Worm (Caenorhabditis elegans) whole organism, mixed stage, embryonic: Measurements from ENCODE around the gene eral-1.

Experiments
- M03D4.4 ChIP-seq: sonication (generic microtip); optimal IDR thresholded peaks from 2 replicates; lab custom pipeline; 2017; ENCODE audit warnings: mild to moderate bottlenecking, missing genetic modification characterization, missing compliant biosample characterization
- bed-3 ChIP-seq: fragments of 200-800 bp; sonication (Bioruptor generic); optimal IDR thresholded peaks from 3 replicates; lab custom pipeline; 2018; ENCODE audit warnings: mild to moderate bottlenecking, missing genetic modification characterization, moderate library complexity, missing compliant biosample characterization
- blmp-1 ChIP-seq: fragments of 150-350 bp; optimal IDR thresholded peaks from 2 replicates; lab custom pipeline; 2014; ENCODE audit warnings: missing biosample characterization, missing genetic modification characterization
- ceh-39 ChIP-seq: fragments of 150-350 bp; optimal IDR thresholded peaks from 2 replicates; lab custom pipeline; 2014; ENCODE audit warnings: missing biosample characterization, missing genetic modification characterization
- ceh-43 ChIP-seq: fragments of 200-800 bp; sonication (Bioruptor generic); optimal IDR thresholded peaks from 2 replicates; lab custom pipeline; 2018; ENCODE audit warnings: mild to moderate bottlenecking, missing genetic modification characterization, moderate library complexity, missing compliant biosample characterization
- ceh-83 ChIP-seq: fragments of 200-800 bp; sonication (Bioruptor generic); optimal IDR thresholded peaks from 2 replicates; lab custom pipeline; 2018; ENCODE audit warnings: mild to moderate bottlenecking, missing genetic modification characterization, missing compliant biosample characterization
- ces-1 ChIP-seq: fragments of 150-350 bp; optimal IDR thresholded peaks from 2 replicates; lab custom pipeline; 2014; ENCODE audit warnings: missing biosample characterization, missing genetic modification reagents, missing genetic modification characterization
- cnd-1 ChIP-seq: fragments of 200-800 bp; sonication (Bioruptor generic); optimal IDR thresholded peaks from 2 replicates; lab custom pipeline; 2018; ENCODE audit warnings: mild to moderate bottlenecking, missing genetic modification characterization, missing compliant biosample characterization
- drap-1 ChIP-seq: fragments of 200-800 bp; sonication (Bioruptor generic); optimal IDR thresholded peaks from 3 replicates; lab custom pipeline; 2018; ENCODE audit warnings: mild to moderate bottlenecking, missing genetic modification characterization, missing compliant biosample characterization
- elt-1 ChIP-seq: sonication (generic microtip); optimal IDR thresholded peaks from 2 replicates; lab custom pipeline; 2017; ENCODE audit warnings: missing genetic modification characterization, mild to moderate bottlenecking, missing compliant biosample characterization, antibody characterized with exemption, moderate library complexity, borderline replicate concordance; ENCODE audit not compliant: insufficient read depth
- elt-3 ChIP-seq: fragments of 150-350 bp; optimal IDR thresholded peaks from 2 replicates; lab custom pipeline; 2014; ENCODE audit warnings: missing biosample characterization, missing genetic modification characterization
- flh-1 ChIP-seq: fragments of 200-800 bp; sonication (Bioruptor generic); optimal IDR thresholded peaks from 2 replicates; lab custom pipeline; 2018; ENCODE audit warnings: mild to moderate bottlenecking, missing genetic modification characterization, moderate library complexity, missing compliant biosample characterization
- ham-2 ChIP-seq: fragments of 200-800 bp; sonication (Bioruptor generic); optimal IDR thresholded peaks from 2 replicates; lab custom pipeline; 2018; ENCODE audit warnings: mild to moderate bottlenecking, missing genetic modification characterization, missing compliant biosample characterization
- hlh-1 ChIP-seq: fragments of 150-350 bp; optimal IDR thresholded peaks from 2 replicates; lab custom pipeline; 2014; ENCODE audit warnings: missing biosample characterization, missing genetic modification reagents, missing genetic modification characterization
- lin-13 ChIP-seq: fragments of 150-350 bp; optimal IDR thresholded peaks from 2 replicates; lab custom pipeline; 2014; ENCODE audit warnings: missing biosample characterization, missing genetic modification characterization
- lin-32 ChIP-seq: fragments of 200-800 bp; sonication (Bioruptor generic); optimal IDR thresholded peaks from 2 replicates; lab custom pipeline; 2018; ENCODE audit warnings: mild to moderate bottlenecking, missing genetic modification characterization, missing compliant biosample characterization
- lsy-2 ChIP-seq: fragments of 150-350 bp; optimal IDR thresholded peaks from 2 replicates; lab custom pipeline; 2014; ENCODE audit warnings: missing biosample characterization, missing genetic modification characterization
- mab-5 ChIP-seq: fragments of 150-350 bp; optimal IDR thresholded peaks from 2 replicates; lab custom pipeline; 2014; ENCODE audit warnings: missing biosample characterization, missing genetic modification characterization
- mep-1 ChIP-seq: fragments of 150-350 bp; optimal IDR thresholded peaks from 2 replicates; lab custom pipeline; 2017; ENCODE audit warnings: missing biosample characterization, missing genetic modification reagents, missing genetic modification characterization, inconsistent platforms
- mls-2 ChIP-seq: sonication (generic microtip); optimal IDR thresholded peaks from 2 replicates; lab custom pipeline; 2016; ENCODE audit warnings: mild to moderate bottlenecking, missing genetic modification characterization, moderate library complexity, missing compliant biosample characterization
- nhr-12 ChIP-seq: fragments of 150-350 bp; optimal IDR thresholded peaks from 2 replicates; lab custom pipeline; 2014; ENCODE audit warnings: missing biosample characterization, missing genetic modification characterization
- nhr-2 ChIP-seq: fragments of 150-350 bp; optimal IDR thresholded peaks from 2 replicates; lab custom pipeline; 2014; ENCODE audit warnings: missing biosample characterization, missing genetic modification characterization
- nhr-237 ChIP-seq: fragments of 150-350 bp; optimal IDR thresholded peaks from 2 replicates; lab custom pipeline; 2014; ENCODE audit warnings: missing biosample characterization, missing genetic modification characterization
- nhr-28 ChIP-seq: fragments of 150-350 bp; optimal IDR thresholded peaks from 2 replicates; lab custom pipeline; 2014; ENCODE audit warnings: missing biosample characterization, missing genetic modification characterization
- nhr-76 ChIP-seq: sonication (generic microtip); optimal IDR thresholded peaks from 2 replicates; lab custom pipeline; 2017; ENCODE audit warnings: missing biosample characterization, missing genetic modification characterization
- pha-4 ChIP-seq: fragments of 150-350 bp; optimal IDR thresholded peaks from 2 replicates; lab custom pipeline; 2018; ENCODE audit warnings: missing biosample characterization, missing genetic modification reagents, missing genetic modification characterization
- sem-2 ChIP-seq: fragments of 200-800 bp; sonication (Bioruptor generic); optimal IDR thresholded peaks from 2 replicates; lab custom pipeline; 2018; ENCODE audit warnings: mild to moderate bottlenecking, missing genetic modification characterization, missing compliant biosample characterization
- snpc-4 ChIP-seq: fragments of 150-350 bp; optimal IDR thresholded peaks from 2 replicates; lab custom pipeline; 2014; ENCODE audit warnings: missing biosample characterization, missing genetic modification characterization
- sptf-1 ChIP-seq: sonication (generic microtip); optimal IDR thresholded peaks from 2 replicates; lab custom pipeline; 2017; ENCODE audit warnings: mild to moderate bottlenecking, missing genetic modification characterization, moderate library complexity, missing compliant biosample characterization
- tbx-8 ChIP-seq: fragments of 200-800 bp; sonication (Bioruptor generic); optimal IDR thresholded peaks from 2 replicates; lab custom pipeline; 2018; ENCODE audit warnings: mild to moderate bottlenecking, missing genetic modification characterization, moderate library complexity, missing compliant biosample characterization
- unc-120 ChIP-seq: sonication (generic microtip); optimal IDR thresholded peaks from 2 replicates; lab custom pipeline; 2017; ENCODE audit warnings: missing genetic modification characterization, missing compliant biosample characterization; ENCODE audit not compliant: poor library complexity, severe bottlenecking
- unc-39 ChIP-seq: fragments of 150-350 bp; optimal IDR thresholded peaks from 2 replicates; lab custom pipeline; 2014; ENCODE audit warnings: missing biosample characterization, missing genetic modification characterization
- unc-62 ChIP-seq: fragments of 150-350 bp; optimal IDR thresholded peaks from 2 replicates; lab custom pipeline; 2014; ENCODE audit warnings: missing biosample characterization, missing genetic modification reagents, missing genetic modification characterization
- zip-8 ChIP-seq: fragments of 150-350 bp; optimal IDR thresholded peaks from 2 replicates; lab custom pipeline; 2014; ENCODE audit warnings: missing biosample characterization, missing genetic modification characterization
- ztf-11 ChIP-seq: fragments of 150-350 bp; optimal IDR thresholded peaks from 2 replicates; lab custom pipeline; 2014; ENCODE audit warnings: missing biosample characterization, missing genetic modification characterization

The eral-1 gene

DNA sequence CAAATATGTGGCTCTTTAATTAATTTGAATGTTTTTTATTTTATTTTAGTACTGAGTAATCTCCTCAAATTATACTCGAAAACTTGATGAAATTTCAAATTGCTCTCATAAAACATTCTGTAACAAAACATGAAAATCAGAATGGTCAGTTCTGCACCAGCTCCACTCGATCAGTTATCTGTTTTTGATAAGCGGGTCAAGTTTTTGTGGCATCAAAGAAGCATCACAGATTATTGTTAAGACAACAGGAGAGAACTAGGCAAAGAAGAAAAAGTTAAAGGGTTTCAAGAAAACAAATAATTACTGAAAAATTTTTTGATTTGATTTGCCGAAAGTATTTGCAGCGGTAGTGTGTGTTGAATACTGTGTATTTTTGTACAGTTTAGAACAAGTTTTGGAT lies 17.6 kb upstream of the eral-1 start:
- TF ChIP-seq sptf-1 (tag; lab: Kevin White, UChicago) (no peak), nhr-237 (tag; lab: Kevin White, UChicago) (no peak), ztf-11 (tag; lab: Kevin White, UChicago) (no peak), lsy-2 (tag; lab: Kevin White, UChicago) (no peak), unc-120 (no peak)

ce11 chrII:9606485-9607036 lies 17.0 kb upstream of the eral-1 start:
- TF ChIP-seq lsy-2 (tag; lab: Kevin White, UChicago) = no peak
- TF ChIP-seq M03D4.4 (tag; lab: Kevin White, UChicago) = no peak
- no peak for TF ChIP-seq nhr-237 (tag; lab: Kevin White, UChicago)
- TF ChIP-seq sptf-1 (tag; lab: Kevin White, UChicago) = no peak

- no peak for TF ChIP-seq cnd-1 (tag; lab: Kevin White, UChicago)
- TF ChIP-seq elt-1 (tag; lab: Kevin White, UChicago) = peak; percentile 37
Measured at ce11 chrII:9605954-9606353, 16.4 kb upstream of the eral-1 start.

ce11 chrII:9605336-9605735 lies 15.8 kb upstream of the eral-1 start, which contains the start of gene nhr-19:
Gene nhr-19, minus strand, starts transcription at chrII:9605526.
- TF ChIP-seq lin-13 (tag; lab: Kevin White, UChicago) (no peak), elt-3 (no peak), hlh-1 (no peak), pha-4 (tag; lab: Kevin White, UChicago) (peak; percentile 10), sem-2 (GFP tag; lab: Kevin White, UChicago) (no peak), cnd-1 (tag; lab: Kevin White, UChicago) (no peak)

- no peak for TF ChIP-seq lin-13 (tag; lab: Kevin White, UChicago)
- TF ChIP-seq, all 35 proteins: peak for 0
Measured at ce11 chrII:9604685-9605084, 15.1 kb upstream of the eral-1 start.

DNA sequence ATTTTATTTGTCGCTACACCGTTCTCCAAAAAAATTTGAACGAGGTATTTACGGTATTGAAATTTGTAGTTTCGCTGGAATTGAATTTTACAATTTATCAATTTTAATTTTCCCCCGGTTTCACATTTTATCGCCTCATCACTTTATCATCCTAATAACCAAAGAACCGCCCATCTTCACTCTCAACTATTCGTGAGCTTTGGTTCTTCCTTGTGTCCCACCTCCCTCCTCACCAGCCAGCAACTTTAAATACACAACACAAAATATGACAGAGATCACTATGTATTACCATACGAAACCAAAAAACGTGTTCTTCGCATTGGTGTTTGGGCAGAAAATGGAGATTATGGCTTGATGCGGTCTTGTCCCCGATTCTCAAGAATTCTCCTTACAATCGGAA lies 14.5 kb upstream of the eral-1 start:
- no peak for TF ChIP-seq mep-1
- no peak for TF ChIP-seq ham-2
- no peak for TF ChIP-seq nhr-28 (tag; lab: Kevin White, UChicago)
- TF ChIP-seq tbx-8 (GFP tag; lab: Kevin White, UChicago) = no peak
- TF ChIP-seq elt-1 (tag; lab: Kevin White, UChicago) = no peak
- TF ChIP-seq hlh-1 = no peak
- no peak for TF ChIP-seq flh-1
- no peak for TF ChIP-seq ceh-43 (GFP tag; lab: Kevin White, UChicago)
- no peak for TF ChIP-seq nhr-2 (tag; lab: Kevin White, UChicago)

DNA sequence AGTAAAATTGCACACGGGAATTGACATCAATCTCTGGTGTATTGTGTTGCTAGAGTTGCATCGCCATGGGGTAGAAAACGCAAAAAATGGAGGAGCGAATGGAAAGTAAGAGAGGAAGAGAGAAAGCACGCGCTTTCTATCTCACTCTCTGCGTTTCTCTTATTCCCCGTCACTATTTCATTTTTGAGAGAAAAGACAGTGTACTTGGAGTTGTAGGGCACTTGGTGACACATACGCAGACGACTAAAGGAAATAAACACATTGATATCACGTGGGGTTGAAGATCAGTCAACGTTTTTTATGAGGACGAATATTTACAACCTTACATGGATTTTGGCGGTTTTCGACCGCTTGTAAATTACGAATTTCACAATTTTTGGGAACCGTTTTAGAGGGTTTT lies 13.9 kb upstream of the eral-1 start:
- TF ChIP-seq sptf-1 (tag; lab: Kevin White, UChicago) (no peak), mab-5 (peak; percentile 3), sem-2 (GFP tag; lab: Kevin White, UChicago) (no peak), nhr-28 (tag; lab: Kevin White, UChicago) (peak; percentile 28), blmp-1 (tag; lab: Kevin White, UChicago) (no peak), hlh-1 (peak; percentile 65), nhr-76 (no peak), lsy-2 (tag; lab: Kevin White, UChicago) (peak; percentile 34), ceh-83 (GFP tag; lab: Kevin White, UChicago) (no peak), tbx-8 (GFP tag; lab: Kevin White, UChicago) (no peak), M03D4.4 (tag; lab: Kevin White, UChicago) (no peak), snpc-4 (tag; lab: Kevin White, UChicago) (no peak), ham-2 (no peak), nhr-237 (tag; lab: Kevin White, UChicago) (peak; percentile 80), cnd-1 (tag; lab: Kevin White, UChicago) (no peak), unc-120 (peak; percentile 75), lin-32 (GFP tag; lab: Kevin White, UChicago) (no peak), nhr-2 (tag; lab: Kevin White, UChicago) (no peak), ceh-43 (GFP tag; lab: Kevin White, UChicago) (no peak), mep-1 (peak; percentile 32), elt-1 (tag; lab: Kevin White, UChicago) (no peak), nhr-12 (tag; lab: Kevin White, UChicago) (no peak), mls-2 (tag; lab: Kevin White, UChicago) (no peak), flh-1 (no peak), ceh-39 (tag; lab: Kevin White, UChicago) (no peak), pha-4 (tag; lab: Kevin White, UChicago) (peak; percentile 68), drap-1 (GFP tag; lab: Kevin White, UChicago) (no peak), lin-13 (tag; lab: Kevin White, UChicago) (no peak), unc-39 (tag; lab: Kevin White, UChicago) (no peak), bed-3 (GFP tag; lab: Kevin White, UChicago) (no peak), ces-1 (no peak), elt-3 (no peak), zip-8 (tag; lab: Kevin White, UChicago) (no peak), unc-62 (peak; percentile 80)
